Worm (Caenorhabditis elegans): ENCODE measurements around the gene ppt-1.
A peak's percentile ranks its signal among the peaks of the same experiment; 100 is the strongest.
"Not testable (repeated sequence)": the region's sequence is repeated elsewhere in the genome, so short reads cannot be mapped to it uniquely, and the experiment has no call there.

ppt-1 gene

ce11 chrV:6590283-6590682, 35.9 kb downstream of the ppt-1 start, which contains the start of gene ZK1055.2:
Gene ZK1055.2, plus strand, starts transcription at chrV:6590583.
- no peak for TF ChIP-seq aly-2 (tag; optimal IDR thresholded peaks at IDR 0.05)
- no peak for TF ChIP-seq rnt-1 (tag; optimal IDR thresholded peaks at IDR 0.05)
- TF ChIP-seq F16B12.6 (tag; optimal IDR thresholded peaks at IDR 0.05): no peak
- TF ChIP-seq pax-3 (tag; optimal IDR thresholded peaks at IDR 0.05): no peak
- TF ChIP-seq unc-130 (tag; optimal IDR thresholded peaks at IDR 0.05): no peak
- TF ChIP-seq egl-27 (tag; optimal IDR thresholded peaks at IDR 0.05): no peak
- TF ChIP-seq lin-15B (tag; optimal IDR thresholded peaks at IDR 0.05): no peak
- no peak for TF ChIP-seq nhr-85 (tag)
- TF ChIP-seq efl-3 (GFP tag; optimal IDR thresholded peaks at IDR 0.05): no peak
- TF ChIP-seq nhr-28 (tag; optimal IDR thresholded peaks at IDR 0.05): no peak
- no peak for TF ChIP-seq ets-5 (GFP tag; IDR thresholded peaks at IDR 0.05)
- no peak for TF ChIP-seq mef-2 (tag; optimal IDR thresholded peaks at IDR 0.05)
- no peak for TF ChIP-seq grh-1 (GFP tag; IDR thresholded peaks at IDR 0.05)
- no peak for TF ChIP-seq lin-39 (tag; optimal IDR thresholded peaks at IDR 0.05)
- TF ChIP-seq dsc-1 (tag; optimal IDR thresholded peaks at IDR 0.05): no peak
- TF ChIP-seq zag-1 (tag; optimal IDR thresholded peaks at IDR 0.05): no peak
- no peak for TF ChIP-seq elt-2 (tag; optimal IDR thresholded peaks at IDR 0.05)
- TF ChIP-seq swsn-7 (tag; optimal IDR thresholded peaks at IDR 0.05): no peak

ce11 chrV:6581762-6582161, 44.4 kb downstream of the ppt-1 start, which contains the start of gene ZK1055.4:
Gene ZK1055.4, plus strand, starts transcription at chrV:6582062.
- not testable (repeated sequence) for TF ChIP-seq efl-1 (optimal IDR thresholded peaks at IDR 0.05)
- TF ChIP-seq efl-1 (GFP tag; optimal IDR thresholded peaks at IDR 0.05 in 1 of 2) (peak in 1 of 2 experiments; percentile 17), blmp-1 (tag; optimal IDR thresholded peaks at IDR 0.05) (peak; percentile 44), dpl-1 (GFP tag; optimal IDR thresholded peaks at IDR 0.05) (peak in 1 of 3 experiments; percentile 4)

ce11 chrV:6579992-6580391, 46.2 kb downstream of the ppt-1 start, which contains the start of gene EGAP9.3:
Gene EGAP9.3, minus strand, starts transcription at chrV:6580122.
- TF ChIP-seq nhr-84 (tag; optimal IDR thresholded peaks at IDR 0.05) (no peak), pqm-1 (tag; optimal IDR thresholded peaks at IDR 0.05) (no peak)

- TF ChIP-seq egl-27 (tag; optimal IDR thresholded peaks at IDR 0.05) (no peak), nhr-28 (tag; optimal IDR thresholded peaks at IDR 0.05) (no peak)
Measured at ce11 chrV:6576567-6576966, 49.6 kb downstream of the ppt-1 start, which contains the start of gene EGAP9.4. Gene EGAP9.4, plus strand, starts transcription at chrV:6576867.

- TF ChIP-seq lin-15B (tag; optimal IDR thresholded peaks at IDR 0.05) (no peak), hlh-4 (tag; optimal IDR thresholded peaks at IDR 0.05) (no peak), elt-2 (tag; optimal IDR thresholded peaks at IDR 0.05) (peak; percentile 85), efl-1 (optimal IDR thresholded peaks at IDR 0.05) (no peak), efl-1 (GFP tag; optimal IDR thresholded peaks at IDR 0.05 in 1 of 2) (peak in 1 of 2 experiments; percentile 28), lin-35 (GFP tag; optimal IDR thresholded peaks at IDR 0.05) (peak in 1 of 2 experiments; percentile 12)
Measured at ce11 chrV:6575406-6576130, 50.6 kb downstream of the ppt-1 start, which contains the start of gene fut-2. Gene fut-2, minus strand, starts transcription at chrV:6575890.
